Fruit fly (Drosophila melanogaster) whole organism, adult: ENCODE results near the gene z.

Experiments
- CG1620 ChIP-seq: fragments of 200-800 bp; sonication (Bioruptor generic); optimal IDR thresholded peaks from 2 replicates; lab custom pipeline; 2016; ENCODE audit warnings: missing biosample characterization, missing genetic modification characterization
- CG7045 ChIP-seq: fragments of 200-800 bp; sonication (Bioruptor generic); optimal IDR thresholded peaks from 2 replicates; lab custom pipeline; 2017; ENCODE audit warnings: missing biosample characterization, mild to moderate bottlenecking, missing genetic modification characterization
- Mnt ChIP-seq: fragments of 200-800 bp; sonication (Bioruptor generic); optimal IDR thresholded peaks from 2 replicates; lab custom pipeline; 2016; ENCODE audit warnings: missing biosample characterization, mild to moderate bottlenecking, missing genetic modification characterization
- bab1 ChIP-seq: fragments of 200-800 bp; sonication (Bioruptor generic); optimal IDR thresholded peaks from 3 replicates; lab custom pipeline; 2019; ENCODE audit warnings: missing biosample characterization, mild to moderate bottlenecking, missing genetic modification characterization, moderate library complexity

dm6 chrX:2459843-2460242 is 12.3 kb downstream of the z start:
- no peak for TF ChIP-seq CG1620 (GFP tag; lab: Kevin White, UChicago)
- TF ChIP-seq CG7045, result no peak
- TF ChIP-seq bab1 (GFP tag; lab: Kevin White, UChicago), result no peak
- no peak for TF ChIP-seq Mnt
